Worm (Caenorhabditis elegans) whole organism, early embryonic: ENCODE data around the gene Y51H7C.13.

ENCODE experiments used
- B0310.2 ChIP-seq: sonication (generic microtip); optimal IDR thresholded peaks from 2 replicates; lab custom pipeline; 2016; ENCODE audit warnings: mild to moderate bottlenecking, missing genetic modification characterization, missing compliant biosample characterization
- F13C5.2 ChIP-seq: sonication (generic microtip); optimal IDR thresholded peaks from 2 replicates; lab custom pipeline; 2017; ENCODE audit warnings: mild to moderate bottlenecking, missing genetic modification characterization, inconsistent platforms, missing compliant biosample characterization
- aly-1 ChIP-seq: sonication (generic microtip); optimal IDR thresholded peaks from 2 replicates; lab custom pipeline; 2016; ENCODE audit warnings: missing genetic modification characterization, missing compliant biosample characterization
- ama-1 ChIP-seq: fragments of 150-350 bp; optimal IDR thresholded peaks from 2 replicates; lab custom pipeline; 2014
- ceh-13 ChIP-seq: fragments of 200-800 bp; sonication (Bioruptor generic); optimal IDR thresholded peaks from 2 replicates; lab custom pipeline; 2018; ENCODE audit warnings: mild to moderate bottlenecking, missing genetic modification characterization, missing compliant biosample characterization
- ceh-36 ChIP-seq: sonication (generic microtip); optimal IDR thresholded peaks from 2 replicates; lab custom pipeline; 2016; ENCODE audit warnings: missing genetic modification characterization, inconsistent platforms, missing compliant biosample characterization
- ets-7 ChIP-seq: sonication (generic microtip); optimal IDR thresholded peaks from 2 replicates; lab custom pipeline; 2016; ENCODE audit warnings: missing genotype, missing genetic modification characterization, missing compliant biosample characterization
- flt-1 ChIP-seq: fragments of 200-800 bp; sonication (Bioruptor generic); IDR thresholded peaks from 2 replicates; pipeline ENCODE4 v1.3.6; 2022; ENCODE audit warnings: missing genetic modification characterization, missing compliant biosample characterization
- hmbx-1 ChIP-seq: sonication (generic microtip); optimal IDR thresholded peaks from 2 replicates; lab custom pipeline; 2016; ENCODE audit warnings: mild to moderate bottlenecking, missing genetic modification characterization, missing compliant biosample characterization
- hmg-4 ChIP-seq: fragments of 200-800 bp; sonication (Bioruptor generic); optimal IDR thresholded peaks from 2 replicates; lab custom pipeline; 2018; ENCODE audit warnings: mild to moderate bottlenecking, missing genetic modification characterization, missing compliant biosample characterization
- hnd-1 ChIP-seq: sonication (generic microtip); optimal IDR thresholded peaks from 2 replicates; lab custom pipeline; 2016; ENCODE audit warnings: missing genetic modification characterization, missing compliant biosample characterization
- pes-1 ChIP-seq: fragments of 200-800 bp; sonication (Bioruptor generic); IDR thresholded peaks from 2 replicates; pipeline ENCODE4 v1.3.6; 2022; ENCODE audit warnings: missing genetic modification reagents, missing genetic modification characterization, missing compliant biosample characterization
- scrt-1 ChIP-seq: fragments of 200-800 bp; sonication (Bioruptor generic); IDR thresholded peaks from 2 replicates; pipeline ENCODE4 v1.3.6; 2022; ENCODE audit warnings: missing genetic modification characterization, missing compliant biosample characterization
- sea-1 ChIP-seq: fragments of 200-800 bp; sonication (Bioruptor generic); conservative IDR thresholded peaks from 2 replicates; pipeline ENCODE4 v1.3.6; 2022; ENCODE audit warnings: missing genetic modification characterization, missing compliant biosample characterization
- tbx-11 ChIP-seq: fragments of 200-800 bp; sonication (Bioruptor generic); IDR thresholded peaks from 2 replicates; pipeline ENCODE4 v1.3.6; 2022; ENCODE audit warnings: missing genetic modification characterization, missing compliant biosample characterization
- tbx-37 ChIP-seq: fragments of 200-800 bp; sonication (Bioruptor generic); conservative IDR thresholded peaks from 2 replicates; pipeline ENCODE4 v1.3.6; 2022; ENCODE audit warnings: missing genetic modification reagents, missing genetic modification characterization, missing compliant biosample characterization
- tra-4 ChIP-seq: sonication (generic microtip); optimal IDR thresholded peaks from 2 replicates; lab custom pipeline; 2017; ENCODE audit warnings: missing genetic modification characterization, missing compliant biosample characterization

Y51H7C.13 gene

ce11 chrII:1437449-1438335, 28.7 kb downstream of the Y51H7C.13 start, which contains the start of gene nol-6:
nol-6 (minus strand) TSS chrII:1437499.
- TF ChIP-seq flt-1 (GFP tag; lab: Robert Waterston, UW) (no peak), hnd-1 (no peak), ceh-13 (GFP tag; lab: Kevin White, UChicago) (no peak), F13C5.2 (tag; lab: Kevin White, UChicago) (no peak), sea-1 (GFP tag; lab: Robert Waterston, UW) (no peak), B0310.2 (no peak)

ce11 chrII:1436715-1437114, 29.6 kb downstream of the Y51H7C.13 start:
- TF ChIP-seq ets-7 (tag; lab: Kevin White, UChicago): no peak
- no peak for TF ChIP-seq tra-4 (tag; lab: Kevin White, UChicago)
- no peak for TF ChIP-seq sea-1 (GFP tag; lab: Robert Waterston, UW)
- TF ChIP-seq ceh-13 (GFP tag; lab: Kevin White, UChicago): no peak
- no peak for TF ChIP-seq hnd-1
- no peak for TF ChIP-seq scrt-1 (GFP tag; lab: Robert Waterston, UW)
- TF ChIP-seq F13C5.2 (tag; lab: Kevin White, UChicago): no peak
- TF ChIP-seq B0310.2: no peak
- no peak for TF ChIP-seq hmbx-1
- no peak for TF ChIP-seq flt-1 (GFP tag; lab: Robert Waterston, UW)

- no peak for TF ChIP-seq ets-7 (tag; lab: Kevin White, UChicago)
- no peak for TF ChIP-seq flt-1 (GFP tag; lab: Robert Waterston, UW)
- TF ChIP-seq scrt-1 (GFP tag; lab: Robert Waterston, UW): no peak
- TF ChIP-seq ama-1 (lab: Kevin White, UChicago): no peak
- TF ChIP-seq sea-1 (GFP tag; lab: Robert Waterston, UW): no peak
- TF ChIP-seq hmg-4 (GFP tag; lab: Kevin White, UChicago): no peak
- TF ChIP-seq ceh-36 (tag; lab: Kevin White, UChicago): no peak
- no peak for TF ChIP-seq ceh-13 (GFP tag; lab: Kevin White, UChicago)
- no peak for TF ChIP-seq hnd-1
- no peak for TF ChIP-seq hmbx-1
- TF ChIP-seq pes-1: no peak
- no peak for TF ChIP-seq F13C5.2 (tag; lab: Kevin White, UChicago)
- TF ChIP-seq B0310.2: no peak
- TF ChIP-seq tra-4 (tag; lab: Kevin White, UChicago): no peak
- TF ChIP-seq aly-1 (tag; lab: Kevin White, UChicago): no peak
These were observed 42.7 kb downstream of the Y51H7C.13 start, which contains the start of gene Y51H7C.10 for ce11 chrII:1423660-1424059. Y51H7C.10 (minus strand) TSS chrII:1423760.

- no peak for TF ChIP-seq hmg-4 (GFP tag; lab: Kevin White, UChicago)
- TF ChIP-seq ceh-36 (tag; lab: Kevin White, UChicago): no peak
- no peak for TF ChIP-seq tbx-37 (GFP tag; lab: Robert Waterston, UW)
- no peak for TF ChIP-seq hmbx-1
- no peak for TF ChIP-seq flt-1 (GFP tag; lab: Robert Waterston, UW)
- no peak for TF ChIP-seq hnd-1
- TF ChIP-seq ets-7 (tag; lab: Kevin White, UChicago): no peak
- TF ChIP-seq scrt-1 (GFP tag; lab: Robert Waterston, UW): no peak
- no peak for TF ChIP-seq ceh-13 (GFP tag; lab: Kevin White, UChicago)
- TF ChIP-seq pes-1: no peak
- no peak for TF ChIP-seq F13C5.2 (tag; lab: Kevin White, UChicago)
- TF ChIP-seq aly-1 (tag; lab: Kevin White, UChicago): no peak
- TF ChIP-seq tbx-11: no peak
- TF ChIP-seq B0310.2: no peak
These were observed 45.4 kb downstream of the Y51H7C.13 start for ce11 chrII:1420806-1421463.

ce11 chrII:1419994-1420393, 46.4 kb downstream of the Y51H7C.13 start:
- no peak for TF ChIP-seq ama-1 (lab: Kevin White, UChicago)
- no peak for TF ChIP-seq tbx-37 (GFP tag; lab: Robert Waterston, UW)
- TF ChIP-seq hnd-1: no peak
- TF ChIP-seq pes-1: no peak
- TF ChIP-seq ets-7 (tag; lab: Kevin White, UChicago): no peak
- TF ChIP-seq sea-1 (GFP tag; lab: Robert Waterston, UW): no peak
- no peak for TF ChIP-seq B0310.2
- no peak for TF ChIP-seq hmg-4 (GFP tag; lab: Kevin White, UChicago)
- no peak for TF ChIP-seq tra-4 (tag; lab: Kevin White, UChicago)
- TF ChIP-seq ceh-13 (GFP tag; lab: Kevin White, UChicago): no peak
- TF ChIP-seq flt-1 (GFP tag; lab: Robert Waterston, UW): no peak
- TF ChIP-seq scrt-1 (GFP tag; lab: Robert Waterston, UW): no peak
- TF ChIP-seq hmbx-1: no peak
- TF ChIP-seq F13C5.2 (tag; lab: Kevin White, UChicago): no peak
- TF ChIP-seq ceh-36 (tag; lab: Kevin White, UChicago): no peak
- no peak for TF ChIP-seq tbx-11
- TF ChIP-seq aly-1 (tag; lab: Kevin White, UChicago): no peak
